Fruit fly (Drosophila melanogaster) whole organism, embryonic: ENCODE measurements around the gene CG7889.

Source experiments
- ATbp ChIP-seq: fragments of 200-800 bp; sonication (Bioruptor generic); optimal IDR thresholded peaks from 2 replicates; lab custom pipeline; 2017; ENCODE audit warnings: missing biosample characterization, mild to moderate bottlenecking, missing genetic modification characterization, missing genetic modification reagents
- Asciz ChIP-seq: fragments of 200-800 bp; sonication (Bioruptor generic); optimal IDR thresholded peaks from 2 replicates; lab custom pipeline; 2017; ENCODE audit warnings: missing biosample characterization, mild to moderate bottlenecking, missing genetic modification characterization, missing genetic modification reagents
- CG10654 ChIP-seq: fragments of 200-800 bp; sonication (Bioruptor generic); optimal IDR thresholded peaks from 2 replicates; lab custom pipeline; 2016; ENCODE audit warnings: missing biosample characterization, missing genetic modification characterization
- CG10959 ChIP-seq: fragments of 200-800 bp; sonication (Bioruptor generic); IDR thresholded peaks from 2 replicates; pipeline ENCODE4 v1.3.6; 2022; ENCODE audit warnings: missing biosample characterization, missing genetic modification characterization
- CG11504 ChIP-seq: fragments of 200-800 bp; sonication (Bioruptor generic); optimal IDR thresholded peaks from 3 replicates; lab custom pipeline; 2019; ENCODE audit warnings: missing biosample characterization, mild to moderate bottlenecking, missing genetic modification characterization, moderate library complexity
- CG11695 ChIP-seq: fragments of 200-800 bp; sonication (Bioruptor generic); IDR thresholded peaks from 3 replicates; pipeline ENCODE4 v1.3.6; 2022; ENCODE audit warnings: missing biosample characterization, missing genetic modification characterization
- CG12104 ChIP-seq: fragments of 200-800 bp; sonication (Bioruptor generic); optimal IDR thresholded peaks from 3 replicates; lab custom pipeline; 2016; ENCODE audit warnings: missing biosample characterization, missing genetic modification characterization
- CG13123 ChIP-seq: fragments of 200-800 bp; sonication (Bioruptor generic); optimal IDR thresholded peaks from 2 replicates; lab custom pipeline; 2016; ENCODE audit warnings: missing biosample characterization, missing genetic modification characterization
- CG1529 ChIP-seq: fragments of 200-800 bp; sonication (Bioruptor generic); optimal IDR thresholded peaks from 3 replicates; lab custom pipeline; 2018; ENCODE audit warnings: missing biosample characterization, missing genetic modification characterization
- CG1647 ChIP-seq: fragments of 200-800 bp; sonication (Bioruptor generic); optimal IDR thresholded peaks from 3 replicates; lab custom pipeline; 2016; ENCODE audit warnings: missing biosample characterization, missing genetic modification characterization
- CG16779 ChIP-seq: fragments of 200-800 bp; sonication (Bioruptor generic); IDR thresholded peaks from 2 replicates; pipeline ENCODE4 v1.3.6; 2022; ENCODE audit warnings: missing biosample characterization, missing genetic modification characterization
- CG16815 ChIP-seq: fragments of 200-800 bp; sonication (Bioruptor generic); optimal IDR thresholded peaks from 3 replicates; lab custom pipeline; 2017; ENCODE audit warnings: missing biosample characterization, mild to moderate bottlenecking, missing genetic modification characterization
- CG18619 ChIP-seq: fragments of 200-800 bp; sonication (Bioruptor generic); optimal IDR thresholded peaks from 3 replicates; lab custom pipeline; 2017; ENCODE audit warnings: missing biosample characterization, mild to moderate bottlenecking, missing genetic modification characterization
- CG2712 ChIP-seq: fragments of 200-800 bp; optimal IDR thresholded peaks from 3 replicates; lab custom pipeline; 2019; ENCODE audit warnings: missing biosample characterization, mild to moderate bottlenecking, missing genetic modification characterization, moderate library complexity
- CG30020 ChIP-seq: fragments of 200-800 bp; optimal IDR thresholded peaks from 2 replicates; lab custom pipeline; 2019; ENCODE audit warnings: missing biosample characterization, mild to moderate bottlenecking, missing genetic modification characterization, moderate library complexity
- CG3163 ChIP-seq: fragments of 200-800 bp; sonication (Bioruptor generic); optimal IDR thresholded peaks from 3 replicates; lab custom pipeline; 2016; ENCODE audit warnings: missing biosample characterization, missing genetic modification characterization
- CG32532 ChIP-seq: fragments of 200-800 bp; sonication (Bioruptor generic); IDR thresholded peaks from 2 replicates; pipeline ENCODE4 v1.3.6; 2022; ENCODE audit warnings: missing biosample characterization, missing genetic modification characterization
- CG3407 ChIP-seq: fragments of 200-800 bp; sonication (Bioruptor generic); optimal IDR thresholded peaks from 2 replicates; lab custom pipeline; 2018; ENCODE audit warnings: missing biosample characterization, mild to moderate bottlenecking, missing genetic modification characterization
- CG34422 ChIP-seq: fragments of 200-800 bp; sonication (Bioruptor generic); IDR thresholded peaks from 3 replicates; pipeline ENCODE4 v1.3.6; 2022; ENCODE audit warnings: missing biosample characterization, missing genetic modification characterization
- CG3847 ChIP-seq: fragments of 200-800 bp; sonication (Bioruptor generic); IDR thresholded peaks from 2 replicates; pipeline ENCODE4 v1.3.6; 2022; ENCODE audit warnings: missing biosample characterization, missing genetic modification characterization
- CG3995 ChIP-seq: fragments of 200-800 bp; sonication (Bioruptor generic); optimal IDR thresholded peaks from 3 replicates; lab custom pipeline; 2016; ENCODE audit warnings: missing biosample characterization, missing genetic modification characterization
- CG4820 ChIP-seq: fragments of 200-800 bp; sonication (Bioruptor generic); optimal IDR thresholded peaks from 3 replicates; lab custom pipeline; 2016; ENCODE audit warnings: missing biosample characterization, missing genetic modification characterization
- CG6175 ChIP-seq: fragments of 200-800 bp; sonication (Bioruptor generic); IDR thresholded peaks from 3 replicates; pipeline ENCODE4 v1.3.6; 2022; ENCODE audit warnings: missing biosample characterization, missing genetic modification characterization
- CG8388 ChIP-seq: fragments of 200-800 bp; sonication (Bioruptor generic); optimal IDR thresholded peaks from 2 replicates; lab custom pipeline; 2019; ENCODE audit warnings: missing biosample characterization, mild to moderate bottlenecking, missing genetic modification characterization, moderate library complexity
- CG8944 ChIP-seq: fragments of 200-800 bp; sonication (Bioruptor generic); optimal IDR thresholded peaks from 3 replicates; lab custom pipeline; 2016; ENCODE audit warnings: missing biosample characterization, missing genetic modification characterization
- CG9797 ChIP-seq: fragments of 200-800 bp; sonication (Bioruptor generic); optimal IDR thresholded peaks from 3 replicates; lab custom pipeline; 2018; ENCODE audit warnings: missing biosample characterization, mild to moderate bottlenecking, missing genetic modification characterization
- Dbx ChIP-seq: fragments of 200-800 bp; sonication (Bioruptor generic); IDR thresholded peaks from 3 replicates; pipeline ENCODE4 v1.3.6; 2022; ENCODE audit warnings: missing biosample characterization, missing genetic modification characterization
- Dek ChIP-seq: fragments of 200-800 bp; sonication (Bioruptor generic); optimal IDR thresholded peaks from 3 replicates; lab custom pipeline; 2019; ENCODE audit warnings: missing biosample characterization, mild to moderate bottlenecking, missing genetic modification characterization, moderate library complexity
- Dfd ChIP-seq, 2 experiments: fragments of >200 bp; optimal IDR thresholded peaks; 2 replicates each; lab custom pipeline; 2017; ENCODE audit warnings: missing biosample characterization in 2 of 2, missing genetic modification characterization in 2 of 2
- Dll ChIP-seq: fragments of 200-800 bp; sonication (Bioruptor generic); IDR thresholded peaks from 4 replicates; pipeline ENCODE4 v1.3.6; 2022; ENCODE audit warnings: missing biosample characterization, missing genetic modification characterization; ENCODE audit not compliant: partially characterized antibody
- Ets65A ChIP-seq: fragments of 200-800 bp; sonication (Bioruptor generic); peaks from one replicate; lab custom pipeline; 2016; ENCODE audit warnings: missing biosample characterization, missing genetic modification characterization
- Hey ChIP-seq: fragments of 200-800 bp; sonication (Bioruptor generic); optimal IDR thresholded peaks from 3 replicates; lab custom pipeline; 2018; ENCODE audit warnings: missing biosample characterization, mild to moderate bottlenecking, missing genetic modification characterization
- Ravus ChIP-seq: fragments of 200-800 bp; sonication (Bioruptor generic); IDR thresholded peaks from 2 replicates; pipeline ENCODE4 v1.3.6; 2022; ENCODE audit warnings: missing biosample characterization, missing genetic modification characterization
- Stat92E ChIP-seq, 3 experiments: fragments of >200 bp in 2 of 3; fragments of 200-800 bp in 1 of 3; sonication (Bioruptor generic) in 1 of 3; optimal IDR thresholded peaks; 2 replicates each; lab custom pipeline; 2017 to 2019; ENCODE audit warnings: missing biosample characterization in 3 of 3, missing genetic modification characterization in 3 of 3, mild to moderate bottlenecking in 1 of 3, moderate library complexity in 1 of 3
- bab2 ChIP-seq: fragments of 200-800 bp; sonication (Bioruptor generic); optimal IDR thresholded peaks from 2 replicates; lab custom pipeline; 2016; ENCODE audit warnings: missing biosample characterization, missing genetic modification characterization
- bsh ChIP-seq, 2 experiments: fragments of 200-800 bp; sonication (Bioruptor generic); optimal IDR thresholded peaks; 2 replicates each; lab custom pipeline; 2017 to 2018; ENCODE audit warnings: mild to moderate bottlenecking in 2 of 2, missing biosample characterization in 2 of 2, missing genetic modification characterization in 2 of 2, moderate library complexity in 1 of 2
- cas ChIP-seq: fragments of 200-800 bp; sonication (Bioruptor generic); IDR thresholded peaks from 2 replicates; pipeline ENCODE4 v1.3.6; 2022; ENCODE audit warnings: missing biosample characterization, missing genetic modification characterization
- dimm ChIP-seq: fragments of 200-800 bp; sonication (Bioruptor generic); IDR thresholded peaks from 2 replicates; pipeline ENCODE4 v1.3.6; 2022; ENCODE audit warnings: missing biosample characterization, missing genetic modification characterization
- hkb ChIP-seq, 2 experiments: fragments of 200-800 bp in 1 of 2; fragments of >200 bp in 1 of 2; sonication (Bioruptor generic) in 1 of 2; IDR thresholded peaks in 1 of 2; optimal IDR thresholded peaks in 1 of 2; 2 replicates each; pipeline versions ENCODE4 v1.3.6 to Lab custom; 2017 to 2022; ENCODE audit warnings: missing biosample characterization in 1 of 2, missing genetic modification characterization in 1 of 2
- lilli ChIP-seq: fragments of 200-800 bp; sonication (Bioruptor generic); optimal IDR thresholded peaks from 3 replicates; lab custom pipeline; 2016; ENCODE audit warnings: missing biosample characterization, missing genetic modification characterization
- lov ChIP-seq, 2 experiments: fragments of 200-800 bp in 1 of 2; fragments of >200 bp in 1 of 2; sonication (Bioruptor generic) in 1 of 2; IDR thresholded peaks in 1 of 2; optimal IDR thresholded peaks in 1 of 2; 2 replicates in 1 of 2; 3 replicates in 1 of 2; pipeline versions ENCODE4 v1.3.6 to Lab custom; 2017 to 2022; ENCODE audit warnings: missing biosample characterization in 1 of 2, missing genetic modification characterization in 1 of 2
- onecut ChIP-seq: fragments of 200-800 bp; sonication (Bioruptor generic); IDR thresholded peaks from 2 replicates; pipeline ENCODE4 v1.3.6; 2022; ENCODE audit warnings: missing biosample characterization, missing genetic modification characterization
- rib ChIP-seq: fragments of 200-800 bp; sonication (Bioruptor generic); IDR thresholded peaks from 2 replicates; pipeline ENCODE4 v1.3.6; 2022; ENCODE audit warnings: missing biosample characterization, missing genetic modification characterization
- slbo ChIP-seq: fragments of 200-800 bp; sonication (Bioruptor generic); IDR thresholded peaks from 2 replicates; pipeline ENCODE4 v1.3.6; 2022; ENCODE audit warnings: missing biosample characterization, missing genetic modification characterization
- stwl ChIP-seq: fragments of 200-800 bp; sonication (Bioruptor generic); optimal IDR thresholded peaks from 3 replicates; lab custom pipeline; 2018; ENCODE audit warnings: missing biosample characterization, mild to moderate bottlenecking, missing genetic modification characterization, moderate library complexity
- tin ChIP-seq: fragments of 200-800 bp; sonication (Bioruptor generic); optimal IDR thresholded peaks from 3 replicates; lab custom pipeline; 2016; ENCODE audit warnings: missing biosample characterization, missing genetic modification characterization
- toy ChIP-seq: fragments of 200-800 bp; sonication (Bioruptor generic); IDR thresholded peaks from 2 replicates; pipeline ENCODE4 v1.3.6; 2022; ENCODE audit warnings: missing biosample characterization, missing genetic modification characterization
- twi ChIP-seq: fragments of 200-800 bp; optimal IDR thresholded peaks from 2 replicates; lab custom pipeline; 2019; ENCODE audit warnings: missing biosample characterization, mild to moderate bottlenecking, missing genetic modification characterization, moderate library complexity
- vnd ChIP-seq: fragments of 200-800 bp; sonication (Bioruptor generic); IDR thresholded peaks from 3 replicates; pipeline ENCODE4 v1.3.6; 2022; ENCODE audit warnings: missing biosample characterization, missing genetic modification characterization; ENCODE audit not compliant: partially characterized antibody
- zf30C ChIP-seq: fragments of 200-800 bp; sonication (Bioruptor generic); optimal IDR thresholded peaks from 3 replicates; lab custom pipeline; 2018; ENCODE audit warnings: missing biosample characterization, mild to moderate bottlenecking, missing genetic modification characterization

CG7889 gene

dm6 chrX:19268484-19269068 lies 25.1 kb downstream of the CG7889 start, which contains the start of gene CG8010 (continued):
- TF ChIP-seq CG11504 (tag; lab: Kevin White, UChicago) (no peak), CG4820 (GFP tag; lab: Kevin White, UChicago) (no peak), bsh (GFP tag; optimal IDR thresholded peaks at IDR 0.05; lab: Kevin White, UChicago) (peak in 1 of 2 experiments; percentile 7), slbo (GFP tag; lab: Robert Waterston, UW) (peak; percentile 47), CG10959 (GFP tag; lab: Robert Waterston, UW) (no peak), tin (GFP tag; lab: Kevin White, UChicago) (peak; percentile 13), CG16779 (no peak), Stat92E (GFP tag; optimal IDR thresholded peaks at IDR 0.05; lab: Kevin White, UChicago) (no peak), stwl (peak; percentile 47), dimm (GFP tag; lab: Robert Waterston, UW) (no peak), CG12104 (GFP tag; lab: Kevin White, UChicago) (no peak), CG3163 (GFP tag; lab: Kevin White, UChicago) (peak; percentile 19), CG34422 (GFP tag; lab: Robert Waterston, UW) (no peak), CG13123 (no peak), cas (no peak; the same call in 1 of the 2 replicates), CG30020 (tag; lab: Kevin White, UChicago) (no peak), CG16815 (GFP tag; lab: Kevin White, UChicago) (no peak), lov (optimal IDR thresholded peaks at IDR 0.05; lab: Kevin White, UChicago) (no peak), lov (GFP tag; IDR thresholded peaks at IDR 0.05; lab: Robert Waterston, UW) (no peak), CG2712 (tag; lab: Kevin White, UChicago) (peak; percentile 49), CG3847 (no peak), bab2 (GFP tag; lab: Kevin White, UChicago) (no peak), CG11695 (GFP tag; lab: Robert Waterston, UW) (no peak), CG3407 (no peak), ATbp (GFP tag; lab: Kevin White, UChicago) (no peak), onecut (GFP tag; lab: Robert Waterston, UW) (0 out of 2 replicates have a peak, but pooled peaks have one; percentile 16), CG3995 (GFP tag; lab: Kevin White, UChicago) (no peak), Hey (tag; lab: Kevin White, UChicago) (no peak), CG1529 (GFP tag; lab: Kevin White, UChicago) (no peak), Ets65A (no peak), CG9797 (GFP tag; lab: Kevin White, UChicago) (peak; percentile 12), CG8944 (GFP tag; lab: Kevin White, UChicago) (no peak), twi (peak; percentile 35), rib (GFP tag; lab: Robert Waterston, UW) (peak; percentile 55; the same call in 1 of the 2 replicates), Ravus (GFP tag; lab: Robert Waterston, UW) (no peak), CG8388 (no peak), zf30C (GFP tag; lab: Kevin White, UChicago) (peak; percentile 81), Dll (GFP tag; lab: Robert Waterston, UW) (peak; percentile 48; the same call in 1 of the 4 replicates), CG18619 (no peak), Dfd (GFP tag; optimal IDR thresholded peaks at IDR 0.05; lab: Kevin White, UChicago) (no peak), Asciz (GFP tag; lab: Kevin White, UChicago) (no peak), lilli (GFP tag; lab: Kevin White, UChicago) (peak; percentile 41), CG1647 (GFP tag; lab: Kevin White, UChicago) (no peak), Dbx (GFP tag; lab: Robert Waterston, UW) (peak; percentile 33; the same call in 1 of the 3 replicates), toy (no peak), Dek (tag; lab: Kevin White, UChicago) (no peak), CG10654 (no peak), CG32532 (GFP tag; lab: Robert Waterston, UW) (peak; percentile 33; the same call in 1 of the 2 replicates), vnd (GFP tag; lab: Robert Waterston, UW) (no peak), hkb (optimal IDR thresholded peaks at IDR 0.05; lab: Kevin White, UChicago) (no peak), hkb (GFP tag; IDR thresholded peaks at IDR 0.05; lab: Robert Waterston, UW) (peak; percentile 34; the same call in 1 of the 2 replicates), CG6175 (GFP tag; lab: Robert Waterston, UW) (no peak)
